Worm (Caenorhabditis elegans) whole organism, midembryonic: ENCODE results near the gene C33C12.4.

ENCODE experiments used
- T22C8.4 ChIP-seq: fragments of 200-800 bp; sonication (Bioruptor generic); IDR thresholded peaks from 2 replicates; pipeline ENCODE4 v1.3.6; 2022; ENCODE audit warnings: missing genetic modification characterization, missing compliant biosample characterization
- flt-1 ChIP-seq: fragments of 200-800 bp; sonication (Bioruptor generic); IDR thresholded peaks from 2 replicates; pipeline ENCODE4 v1.3.6; 2022; ENCODE audit warnings: missing genetic modification characterization, missing compliant biosample characterization
- med-1 ChIP-seq: sonication (generic microtip); optimal IDR thresholded peaks from 2 replicates; lab custom pipeline; 2017; ENCODE audit warnings: missing genetic modification characterization, mild to moderate bottlenecking, missing compliant biosample characterization, antibody characterized with exemption, missing genetic modification reagents; ENCODE audit not compliant: insufficient read depth
- ztf-23 ChIP-seq: fragments of 200-800 bp; sonication (Bioruptor generic); IDR thresholded peaks from 2 replicates; pipeline ENCODE4 v1.3.6; 2022; ENCODE audit warnings: missing genetic modification reagents, missing genetic modification characterization, missing compliant biosample characterization

DNA sequence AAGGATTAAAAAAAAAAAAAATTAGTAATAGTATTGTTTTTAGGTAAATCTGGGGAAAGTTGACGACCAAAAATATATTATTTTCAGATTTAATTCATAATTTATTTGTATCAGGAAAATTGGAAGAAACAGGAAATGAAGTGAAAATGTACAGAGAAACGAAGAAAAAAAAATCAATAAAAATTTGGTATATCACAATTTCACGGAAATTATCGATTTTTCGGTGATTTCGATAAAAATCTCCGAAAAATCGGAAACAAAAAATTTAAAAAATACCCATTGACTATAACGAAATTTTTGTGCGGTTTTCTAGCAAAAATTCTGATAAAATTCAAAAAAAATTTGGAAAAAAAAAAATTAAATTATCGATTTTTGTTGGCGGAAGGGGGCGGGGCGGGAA, 26.0 kb upstream of the C33C12.4 start:
- TF ChIP-seq med-1 (no peak), ztf-23 (no peak), flt-1 (GFP tag; lab: Robert Waterston, UW) (no peak), T22C8.4 (GFP tag; lab: Robert Waterston, UW) (no peak)
